Fruit fly (Drosophila melanogaster): Measurements from ENCODE around the gene CG17375.

CG17375 gene

dm6 chr2L:6819230-6820049 lies 13.8 kb upstream of the CG17375 start (continued):
- no peak for TF ChIP-seq prd (optimal IDR thresholded peaks at IDR 0.05)
- peak; percentile 42; the same call in 1 of the 3 replicates for TF ChIP-seq prd (GFP tag; IDR thresholded peaks at IDR 0.05)
- no peak for TF ChIP-seq Atf6 (GFP tag; IDR thresholded peaks at IDR 0.05)
- no peak for TF ChIP-seq C15 (GFP tag; IDR thresholded peaks at IDR 0.05)
- TF ChIP-seq CG2202 (tag; optimal IDR thresholded peaks at IDR 0.05) = no peak
- TF ChIP-seq ERR (GFP tag; optimal IDR thresholded peaks at IDR 0.05) = no peak
- peak; percentile 31 for TF ChIP-seq az2 (GFP tag; optimal IDR thresholded peaks at IDR 0.05)
- TF ChIP-seq nom (GFP tag; optimal IDR thresholded peaks at IDR 0.05) = no peak
- TF ChIP-seq al (GFP tag; IDR thresholded peaks at IDR 0.05) = peak; percentile 16; the same call in 1 of the 2 replicates
- TF ChIP-seq zen2 (GFP tag; IDR thresholded peaks at IDR 0.05; ENCODE audit: partially characterized antibody) = no peak
- TF ChIP-seq CG12219 (GFP tag; optimal IDR thresholded peaks at IDR 0.05) = no peak
- TF ChIP-seq Trl (optimal IDR thresholded peaks at IDR 0.05) = no peak
- no peak for TF ChIP-seq Trl (GFP tag; optimal IDR thresholded peaks at IDR 0.05)
- no peak for TF ChIP-seq CG2199 (GFP tag; IDR thresholded peaks at IDR 0.05)
- TF ChIP-seq Vsx1 (GFP tag; optimal IDR thresholded peaks at IDR 0.05) = peak; percentile 11
- TF ChIP-seq bab2 (GFP tag; optimal IDR thresholded peaks at IDR 0.05) = no peak
- peak; percentile 17 for TF ChIP-seq CG12104 (GFP tag; optimal IDR thresholded peaks at IDR 0.05)
- peak; percentile 28 for TF ChIP-seq CG7556 (GFP tag; optimal IDR thresholded peaks at IDR 0.05)
- TF ChIP-seq YL-1 (GFP tag; optimal IDR thresholded peaks at IDR 0.05) = no peak
- no peak for TF ChIP-seq CG31388 (GFP tag; optimal IDR thresholded peaks at IDR 0.05)
- no peak for TF ChIP-seq gcm2 (GFP tag; optimal IDR thresholded peaks at IDR 0.05)
- TF ChIP-seq fd3F (GFP tag; optimal IDR thresholded peaks at IDR 0.05) = peak; percentile 3
- TF ChIP-seq Opbp (GFP tag; IDR thresholded peaks at IDR 0.05; ENCODE audit: partially characterized antibody) = no peak
- TF ChIP-seq slou (GFP tag; optimal IDR thresholded peaks at IDR 0.05) = no peak
- no peak for TF ChIP-seq ems (GFP tag; optimal IDR thresholded peaks at IDR 0.05)
- TF ChIP-seq lmd (GFP tag; IDR thresholded peaks at IDR 0.05) = peak; percentile 27; the same call in 1 of the 2 replicates
- TF ChIP-seq CG32772 (GFP tag; IDR thresholded peaks at IDR 0.05) = no peak
- TF ChIP-seq CG30020 (tag; optimal IDR thresholded peaks at IDR 0.05) = no peak
- no peak for TF ChIP-seq CG17385 (GFP tag; optimal IDR thresholded peaks at IDR 0.05)
- no peak for TF ChIP-seq CG8478 (optimal IDR thresholded peaks at IDR 0.05)
- TF ChIP-seq CG8944 (GFP tag; optimal IDR thresholded peaks at IDR 0.05) = no peak
- TF ChIP-seq CG5953 (GFP tag; IDR thresholded peaks at IDR 0.05) = no peak
- TF ChIP-seq CG7786 (GFP tag; optimal IDR thresholded peaks at IDR 0.05) = no peak
- TF ChIP-seq Mrtf (GFP tag; IDR thresholded peaks at IDR 0.05) = no peak
- TF ChIP-seq CG11504 (tag; optimal IDR thresholded peaks at IDR 0.05) = peak; percentile 55
- TF ChIP-seq Oaz (GFP tag; IDR thresholded peaks at IDR 0.05) = no peak
- no peak for TF ChIP-seq gce (GFP tag; IDR thresholded peaks at IDR 0.05)
- no peak for TF ChIP-seq peb (GFP tag; IDR thresholded peaks at IDR 0.05)
- TF ChIP-seq Lhr (GFP tag; optimal IDR thresholded peaks at IDR 0.05) = no peak
- TF ChIP-seq CG15696 (tag; optimal IDR thresholded peaks at IDR 0.05) = peak; percentile 26
- no peak for TF ChIP-seq B-H1 (GFP tag; IDR thresholded peaks at IDR 0.05)
- TF ChIP-seq bigmax (GFP tag; optimal IDR thresholded peaks at IDR 0.05) = no peak
- TF ChIP-seq CG4282 (GFP tag; optimal IDR thresholded peaks at IDR 0.05) = no peak
- peak; percentile 69 for TF ChIP-seq CG18262 (tag; optimal IDR thresholded peaks at IDR 0.05)
- TF ChIP-seq CG12942 (GFP tag; optimal IDR thresholded peaks at IDR 0.05) = no peak
- peak; percentile 37 for TF ChIP-seq CG6254 (GFP tag; optimal IDR thresholded peaks at IDR 0.05)
- no peak for TF ChIP-seq CG30431 (GFP tag; optimal IDR thresholded peaks at IDR 0.05)
- no peak for TF ChIP-seq sr (GFP tag; IDR thresholded peaks at IDR 0.05)
- TF ChIP-seq fd102C (GFP tag; optimal IDR thresholded peaks at IDR 0.05) = no peak
- no peak for TF ChIP-seq tna (GFP tag; IDR thresholded peaks at IDR 0.05; ENCODE audit: partially characterized antibody)
- TF ChIP-seq CG9876 (GFP tag; optimal IDR thresholded peaks at IDR 0.05) = no peak
